Fruit fly (Drosophila melanogaster) whole organism, adult: ENCODE measurements around the gene CG1835.
"Not testable (repeated sequence)": the region's sequence is repeated elsewhere in the genome, so short reads cannot be mapped to it uniquely, and the experiment has no call there.

Experiments
- CG11617 ChIP-seq: fragments of 200-800 bp; sonication (Bioruptor generic); optimal IDR thresholded peaks from 2 replicates; lab custom pipeline; 2017; ENCODE audit warnings: mild to moderate bottlenecking, missing biosample characterization, missing genetic modification reagents, missing genetic modification characterization
- CG12768 ChIP-seq: fragments of 200-800 bp; sonication (Bioruptor generic); optimal IDR thresholded peaks from 2 replicates; lab custom pipeline; 2017; ENCODE audit warnings: missing biosample characterization, missing genetic modification characterization, mild to moderate bottlenecking, moderate library complexity, missing genetic modification reagents
- CG14711 ChIP-seq: fragments of 200-800 bp; sonication (Bioruptor generic); optimal IDR thresholded peaks from 2 replicates; lab custom pipeline; 2018; ENCODE audit warnings: missing biosample characterization, mild to moderate bottlenecking, missing genetic modification characterization, moderate library complexity
- CG1620 ChIP-seq: fragments of 200-800 bp; sonication (Bioruptor generic); optimal IDR thresholded peaks from 2 replicates; lab custom pipeline; 2016; ENCODE audit warnings: missing biosample characterization, missing genetic modification characterization
- CG33017 ChIP-seq: fragments of 200-800 bp; sonication (Bioruptor generic); optimal IDR thresholded peaks from 2 replicates; lab custom pipeline; 2018; ENCODE audit warnings: missing biosample characterization, mild to moderate bottlenecking, missing genetic modification characterization, moderate library complexity
- CG5204 ChIP-seq: fragments of 200-800 bp; sonication (Bioruptor generic); optimal IDR thresholded peaks from 2 replicates; lab custom pipeline; 2016; ENCODE audit warnings: missing biosample characterization, missing genetic modification characterization
- CG7045 ChIP-seq: fragments of 200-800 bp; sonication (Bioruptor generic); optimal IDR thresholded peaks from 2 replicates; lab custom pipeline; 2017; ENCODE audit warnings: missing biosample characterization, mild to moderate bottlenecking, missing genetic modification characterization
- CG7101 ChIP-seq: fragments of 200-800 bp; sonication (Bioruptor generic); optimal IDR thresholded peaks from 2 replicates; lab custom pipeline; 2018; ENCODE audit warnings: missing biosample characterization, mild to moderate bottlenecking, missing genetic modification characterization, moderate library complexity
- Clk ChIP-seq: fragments of 200-800 bp; sonication (Bioruptor generic); optimal IDR thresholded peaks from 2 replicates; lab custom pipeline; 2017; ENCODE audit warnings: missing biosample characterization, missing genetic modification characterization
- Crg-1 ChIP-seq: fragments of 200-800 bp; sonication (Bioruptor generic); optimal IDR thresholded peaks from 2 replicates; lab custom pipeline; 2016; ENCODE audit warnings: missing biosample characterization, missing genetic modification characterization
- Hr96 ChIP-seq: fragments of 200-800 bp; sonication (Bioruptor generic); optimal IDR thresholded peaks from 2 replicates; lab custom pipeline; 2016; ENCODE audit warnings: missing biosample characterization, missing genetic modification characterization
- Mnt ChIP-seq: fragments of 200-800 bp; sonication (Bioruptor generic); optimal IDR thresholded peaks from 2 replicates; lab custom pipeline; 2016; ENCODE audit warnings: missing biosample characterization, mild to moderate bottlenecking, missing genetic modification characterization
- bab1 ChIP-seq: fragments of 200-800 bp; sonication (Bioruptor generic); optimal IDR thresholded peaks from 3 replicates; lab custom pipeline; 2019; ENCODE audit warnings: missing biosample characterization, mild to moderate bottlenecking, missing genetic modification characterization, moderate library complexity
- cic ChIP-seq: fragments of 200-800 bp; sonication (Bioruptor generic); optimal IDR thresholded peaks from 2 replicates; lab custom pipeline; 2017; ENCODE audit warnings: missing biosample characterization, mild to moderate bottlenecking, missing genetic modification characterization, moderate library complexity
- cnc ChIP-seq, 2 experiments: fragments of >200 bp; optimal IDR thresholded peaks; 2 replicates each; lab custom pipeline; 2017
- kay ChIP-seq: fragments of 200-800 bp; sonication (Bioruptor generic); peaks from one replicate; lab custom pipeline; 2016; ENCODE audit warnings: missing biosample characterization, missing genetic modification characterization, borderline replicate concordance
- ovo ChIP-seq: fragments of 200-800 bp; sonication (Bioruptor generic); optimal IDR thresholded peaks from 2 replicates; lab custom pipeline; 2016; ENCODE audit warnings: missing biosample characterization, missing genetic modification characterization
- pad ChIP-seq: fragments of 200-800 bp; sonication (Bioruptor generic); optimal IDR thresholded peaks from 3 replicates; lab custom pipeline; 2017; ENCODE audit warnings: missing biosample characterization, missing genetic modification characterization, mild to moderate bottlenecking, moderate library complexity, missing genetic modification reagents
- tj ChIP-seq: fragments of 200-800 bp; sonication (Bioruptor generic); optimal IDR thresholded peaks from 3 replicates; lab custom pipeline; 2017; ENCODE audit warnings: missing biosample characterization, mild to moderate bottlenecking, missing genetic modification characterization, moderate library complexity
- toe ChIP-seq: fragments of 200-800 bp; sonication (Bioruptor generic); optimal IDR thresholded peaks from 2 replicates; lab custom pipeline; 2016; ENCODE audit warnings: missing biosample characterization, missing genetic modification characterization

The CG1835 gene

DNA sequence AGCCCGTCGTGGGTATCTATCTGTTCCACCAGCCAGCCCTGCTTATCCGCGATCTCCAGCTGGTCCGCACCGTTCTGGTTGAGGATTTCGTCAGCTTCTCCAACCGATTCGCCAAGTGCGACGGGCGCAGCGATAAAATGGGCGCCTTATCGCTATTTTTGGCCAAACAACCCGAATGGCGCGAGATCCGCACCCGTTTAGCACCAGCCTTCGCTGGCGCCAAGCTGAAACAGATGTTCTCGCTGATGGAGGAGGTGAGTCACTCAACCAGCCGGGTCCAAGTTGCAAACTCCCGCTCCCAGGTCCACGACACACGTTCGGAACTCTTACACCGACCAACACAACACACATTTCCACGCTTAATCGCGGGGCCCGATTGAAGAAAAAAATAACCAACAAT, 3.1 kb upstream of the CG1835 start:
- TF ChIP-seq CG12768 (GFP tag; lab: Kevin White, UChicago) = no peak

- TF ChIP-seq Crg-1 (GFP tag; lab: Kevin White, UChicago) (no peak), CG7045 (no peak), pad (GFP tag; lab: Kevin White, UChicago) (no peak), bab1 (GFP tag; lab: Kevin White, UChicago) (no peak), Mnt (GFP tag; lab: Kevin White, UChicago) (no peak), toe (GFP tag; lab: Kevin White, UChicago) (no peak)
These were observed 1.3 kb downstream of the CG1835 start for dm6 chrX:20662919-20663557.

- TF ChIP-seq Mnt (GFP tag; lab: Kevin White, UChicago) = no peak
- TF ChIP-seq bab1 (GFP tag; lab: Kevin White, UChicago) = no peak
- TF ChIP-seq CG7045 = no peak
- no peak for TF ChIP-seq CG7101 (tag; lab: Kevin White, UChicago)
- TF ChIP-seq kay (GFP tag; lab: Kevin White, UChicago) = no peak
- TF ChIP-seq cic (GFP tag; lab: Kevin White, UChicago) = no peak
- no peak for TF ChIP-seq CG5204 (GFP tag; lab: Kevin White, UChicago)
- TF ChIP-seq CG1620 (GFP tag; lab: Kevin White, UChicago) = no peak
- no peak for TF ChIP-seq CG11617
- no peak for TF ChIP-seq ovo (GFP tag; lab: Kevin White, UChicago)
- TF ChIP-seq Clk (GFP tag; lab: Kevin White, UChicago) = no peak
- TF ChIP-seq CG12768 (GFP tag; lab: Kevin White, UChicago) = no peak
- no peak for TF ChIP-seq CG33017 (tag; lab: Kevin White, UChicago)
- no peak for TF ChIP-seq CG14711 (tag; lab: Kevin White, UChicago)
- TF ChIP-seq Crg-1 (GFP tag; lab: Kevin White, UChicago) = no peak
- TF ChIP-seq pad (GFP tag; lab: Kevin White, UChicago) = no peak
- TF ChIP-seq Hr96 = no peak
- TF ChIP-seq tj (GFP tag; lab: Kevin White, UChicago) = no peak
These were observed 4.6 kb downstream of the CG1835 start for dm6 chrX:20666356-20666755.

- TF ChIP-seq tj (GFP tag; lab: Kevin White, UChicago); CG7045; Hr96: not testable (repeated sequence)
These were observed 15.2 kb downstream of the CG1835 start, which contains the start of gene hydra for dm6 chrX:20676963-20677362. Gene hydra, minus strand, starts transcription at chrX:20677063.

dm6 chrX:20680407-20680806, 18.7 kb downstream of the CG1835 start:
- TF ChIP-seq CG14711 (tag; lab: Kevin White, UChicago) = no peak
- no peak for TF ChIP-seq CG7101 (tag; lab: Kevin White, UChicago)
- no peak for TF ChIP-seq pad (GFP tag; lab: Kevin White, UChicago)
- TF ChIP-seq CG33017 (tag; lab: Kevin White, UChicago) = no peak
- TF ChIP-seq kay (GFP tag; lab: Kevin White, UChicago) = no peak
- no peak for TF ChIP-seq Hr96

dm6 chrX:20687252-20687651, 25.5 kb downstream of the CG1835 start:
- TF ChIP-seq Hr96 = no peak
- no peak for TF ChIP-seq CG7101 (tag; lab: Kevin White, UChicago)
- TF ChIP-seq kay (GFP tag; lab: Kevin White, UChicago) = no peak
- TF ChIP-seq CG1620 (GFP tag; lab: Kevin White, UChicago) = no peak
- TF ChIP-seq CG33017 (tag; lab: Kevin White, UChicago) = no peak
- TF ChIP-seq CG12768 (GFP tag; lab: Kevin White, UChicago) = no peak
- TF ChIP-seq toe (GFP tag; lab: Kevin White, UChicago) = no peak
- TF ChIP-seq ovo (GFP tag; lab: Kevin White, UChicago) = no peak
- no peak for TF ChIP-seq Mnt (GFP tag; lab: Kevin White, UChicago)
- no peak for TF ChIP-seq CG11617
- TF ChIP-seq bab1 (GFP tag; lab: Kevin White, UChicago) = no peak
- no peak for TF ChIP-seq CG5204 (GFP tag; lab: Kevin White, UChicago)
- no peak for TF ChIP-seq cic (GFP tag; lab: Kevin White, UChicago)
- no peak for TF ChIP-seq Clk (GFP tag; lab: Kevin White, UChicago)
- no peak for TF ChIP-seq Crg-1 (GFP tag; lab: Kevin White, UChicago)
- no peak for TF ChIP-seq tj (GFP tag; lab: Kevin White, UChicago)
- no peak for TF ChIP-seq pad (GFP tag; lab: Kevin White, UChicago)
- no peak for TF ChIP-seq cnc (optimal IDR thresholded peaks at IDR 0.05; lab: Kevin White, UChicago)
- TF ChIP-seq CG14711 (tag; lab: Kevin White, UChicago) = no peak
- TF ChIP-seq CG7045 = no peak

dm6 chrX:20689504-20689903, 27.8 kb downstream of the CG1835 start:
- TF ChIP-seq kay (GFP tag; lab: Kevin White, UChicago) (no peak), Mnt (GFP tag; lab: Kevin White, UChicago) (no peak), pad (GFP tag; lab: Kevin White, UChicago) (no peak), CG1620 (GFP tag; lab: Kevin White, UChicago) (no peak), Crg-1 (GFP tag; lab: Kevin White, UChicago) (no peak), cnc (optimal IDR thresholded peaks at IDR 0.05; lab: Kevin White, UChicago) (no peak), cic (GFP tag; lab: Kevin White, UChicago) (no peak), toe (GFP tag; lab: Kevin White, UChicago) (no peak), tj (GFP tag; lab: Kevin White, UChicago) (no peak), CG11617 (no peak), CG5204 (GFP tag; lab: Kevin White, UChicago) (no peak), Clk (GFP tag; lab: Kevin White, UChicago) (no peak), Hr96 (no peak), CG14711 (tag; lab: Kevin White, UChicago) (no peak), CG33017 (tag; lab: Kevin White, UChicago) (no peak)
